Fruit fly (Drosophila melanogaster) whole organism, larva: ENCODE measurements around the gene PIG-P.

ENCODE experiments used
- noc ChIP-seq: fragments of 200-800 bp; sonication (Bioruptor generic); optimal IDR thresholded peaks from 3 replicates; lab custom pipeline; 2019; ENCODE audit warnings: missing biosample characterization, mild to moderate bottlenecking, missing genetic modification characterization, moderate library complexity

Gene PIG-P

dm6 chr3R:26031968-26032610 is 25.9 kb downstream of the PIG-P start:
- TF ChIP-seq noc (tag; lab: Kevin White, UChicago) = no peak

dm6 chr3R:26030562-26030961 is 27.5 kb downstream of the PIG-P start:
- TF ChIP-seq noc (tag; lab: Kevin White, UChicago) = no peak

dm6 chr3R:26027903-26028302 is 30.1 kb downstream of the PIG-P start:
- TF ChIP-seq noc (tag; lab: Kevin White, UChicago) = no peak

dm6 chr3R:26026631-26027274 is 31.3 kb downstream of the PIG-P start:
- TF ChIP-seq noc (tag; lab: Kevin White, UChicago) = no peak

- no peak for TF ChIP-seq noc (tag; lab: Kevin White, UChicago)
Measured at dm6 chr3R:26024596-26025213, 33.3 kb downstream of the PIG-P start.

dm6 chr3R:26023252-26023651 is 34.8 kb downstream of the PIG-P start:
- no peak for TF ChIP-seq noc (tag; lab: Kevin White, UChicago)

dm6 chr3R:26021195-26021914 is 36.7 kb downstream of the PIG-P start:
- TF ChIP-seq noc (tag; lab: Kevin White, UChicago) = peak; percentile 88

- peak; percentile 22 for TF ChIP-seq noc (tag; lab: Kevin White, UChicago)
Measured at dm6 chr3R:26020244-26021171, 37.5 kb downstream of the PIG-P start.

dm6 chr3R:26019232-26019631 is 38.8 kb downstream of the PIG-P start:
- TF ChIP-seq noc (tag; lab: Kevin White, UChicago) = no peak

dm6 chr3R:26017771-26018731 is 40.0 kb downstream of the PIG-P start:
- TF ChIP-seq noc (tag; lab: Kevin White, UChicago) = peak; percentile 43

dm6 chr3R:26017294-26017770 is 40.7 kb downstream of the PIG-P start:
- TF ChIP-seq noc (tag; lab: Kevin White, UChicago) = no peak

dm6 chr3R:26014262-26014833 is 43.7 kb downstream of the PIG-P start, which contains the start of gene Kaz-m1:
Gene Kaz-m1, plus strand, starts transcription at chr3R:26014721.
- peak; percentile 65 for TF ChIP-seq noc (tag; lab: Kevin White, UChicago)

- TF ChIP-seq noc (tag; lab: Kevin White, UChicago) = no peak
Measured at dm6 chr3R:26013664-26013948, 44.4 kb downstream of the PIG-P start.
